Worm (Caenorhabditis elegans): ENCODE data around the gene K12H4.2.

K12H4.2 gene

ce11 chrIII:8050944-8051343 is 3.4 kb downstream of the K12H4.2 start, which contains the start of gene K12H4.7:
K12H4.7 (minus strand) TSS chrIII:8051081.
- peak; percentile 1 for TF ChIP-seq aha-1 (tag)
- peak; percentile 36 for TF ChIP-seq T20F7.1 (GFP tag; optimal IDR thresholded peaks at IDR 0.05)
- TF ChIP-seq ztf-7 (tag; optimal IDR thresholded peaks at IDR 0.05) = no peak
- TF ChIP-seq pqm-1 (tag; optimal IDR thresholded peaks at IDR 0.05) = peak; percentile 91
- no peak for TF ChIP-seq daf-8 (GFP tag; IDR thresholded peaks at IDR 0.05)
- TF ChIP-seq nhr-28 (tag; optimal IDR thresholded peaks at IDR 0.05) = peak; percentile 76
- no peak for TF ChIP-seq zip-2 (tag; optimal IDR thresholded peaks at IDR 0.05)
- TF ChIP-seq mes-2 (tag; optimal IDR thresholded peaks at IDR 0.05; ENCODE audit: poor library complexity, severe bottlenecking) = no peak

DNA sequence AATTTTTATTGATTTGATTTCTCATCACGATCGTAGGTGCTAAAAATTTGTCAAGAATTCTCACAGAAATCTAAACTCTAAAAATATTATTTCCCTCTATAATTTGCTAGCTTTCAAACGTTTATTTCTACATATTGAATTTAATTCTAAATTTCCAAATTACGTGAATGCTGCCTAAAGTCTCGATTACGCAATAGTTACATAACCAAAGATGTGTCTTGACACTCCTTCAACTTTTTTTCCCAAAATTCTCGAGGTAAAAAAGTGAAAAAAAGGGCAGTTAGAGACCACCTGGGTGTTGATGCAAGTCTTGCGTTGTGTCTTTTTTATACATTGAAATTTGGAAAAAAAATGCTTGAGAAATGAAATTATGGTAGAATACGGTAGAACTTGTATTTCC is 4.3 kb downstream of the K12H4.2 start:
- TF ChIP-seq dpl-1 (GFP tag; optimal IDR thresholded peaks at IDR 0.05) (no peak), mdt-29 (GFP tag; IDR thresholded peaks at IDR 0.05) (no peak), nhr-42 (GFP tag; IDR thresholded peaks at IDR 0.05) (no peak), dmd-9 (GFP tag; IDR thresholded peaks at IDR 0.05) (no peak), spr-3 (GFP tag; optimal IDR thresholded peaks at IDR 0.05) (no peak), php-3 (GFP tag; IDR thresholded peaks at IDR 0.05) (no peak), T20F7.1 (GFP tag; optimal IDR thresholded peaks at IDR 0.05) (no peak), ces-1 (GFP tag; optimal IDR thresholded peaks at IDR 0.05) (no peak), daf-19 (GFP tag; conservative IDR thresholded peaks at IDR 0.05) (no peak), hlh-30 (tag; optimal IDR thresholded peaks at IDR 0.05; ENCODE audit: insufficient read depth) (no peak), lin-29 (GFP tag; IDR thresholded peaks at IDR 0.05) (no peak), zip-2 (tag; optimal IDR thresholded peaks at IDR 0.05) (no peak), ctbp-1 (GFP tag; IDR thresholded peaks at IDR 0.05) (no peak), Y48G9A.11 (GFP tag; IDR thresholded peaks at IDR 0.05) (no peak)

DNA sequence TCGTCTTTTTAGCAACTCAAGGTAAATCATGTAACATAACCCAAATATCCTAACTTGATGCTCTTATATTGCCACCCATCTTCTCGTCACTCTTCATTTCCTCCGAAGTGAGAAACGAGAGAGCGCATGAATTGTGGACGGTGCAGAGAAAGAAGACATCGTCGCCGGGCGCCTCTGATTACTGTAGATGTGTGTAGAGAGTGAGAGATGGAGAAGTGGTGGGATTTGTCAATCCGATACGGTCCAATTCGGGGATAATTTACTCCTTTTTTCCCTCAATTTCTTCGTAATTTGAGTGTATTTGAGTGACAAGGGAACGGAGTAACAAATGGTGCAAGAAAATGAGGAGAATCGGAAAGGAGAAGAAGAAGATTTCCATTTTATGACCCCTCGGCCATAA is 13.6 kb downstream of the K12H4.2 start:
- TF ChIP-seq dve-1 (tag; optimal IDR thresholded peaks at IDR 0.05; ENCODE audit: insufficient read depth) (no peak), unc-62 (GFP tag; optimal IDR thresholded peaks at IDR 0.05 in 1 of 2) (peak in 1 of 2 experiments; percentile 96), unc-62 (tag; optimal IDR thresholded peaks at IDR 0.05) (no peak), hmg-1.1 (GFP tag; IDR thresholded peaks at IDR 0.05) (no peak)

DNA sequence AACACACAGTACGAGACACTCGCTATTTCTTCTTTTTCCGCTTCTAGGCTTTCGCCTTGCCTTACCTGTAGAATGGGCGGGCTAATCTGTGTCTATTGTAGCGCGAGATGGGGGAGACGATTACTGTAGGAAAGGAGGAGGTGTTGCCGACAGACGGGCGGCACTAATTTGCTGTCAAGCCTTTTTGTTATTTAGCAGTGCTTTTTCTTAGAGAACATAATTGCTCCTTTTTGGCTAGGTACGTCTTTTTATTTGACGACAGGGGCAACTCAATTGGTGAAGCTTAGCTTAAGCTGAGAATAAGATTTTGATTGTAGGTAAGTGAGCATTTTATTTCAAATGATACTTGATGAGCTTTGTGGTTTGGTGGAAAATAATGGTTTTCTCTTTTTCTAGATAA is 16.1 kb downstream of the K12H4.2 start:
- TF ChIP-seq unc-62 (GFP tag; optimal IDR thresholded peaks at IDR 0.05 in 1 of 2) (peak in 1 of 2 experiments; percentile 95), unc-62 (tag; optimal IDR thresholded peaks at IDR 0.05) (no peak), php-3 (GFP tag; IDR thresholded peaks at IDR 0.05) (no peak), nhr-102 (tag; optimal IDR thresholded peaks at IDR 0.05) (no peak), lsy-2 (tag; optimal IDR thresholded peaks at IDR 0.05) (no peak)

DNA sequence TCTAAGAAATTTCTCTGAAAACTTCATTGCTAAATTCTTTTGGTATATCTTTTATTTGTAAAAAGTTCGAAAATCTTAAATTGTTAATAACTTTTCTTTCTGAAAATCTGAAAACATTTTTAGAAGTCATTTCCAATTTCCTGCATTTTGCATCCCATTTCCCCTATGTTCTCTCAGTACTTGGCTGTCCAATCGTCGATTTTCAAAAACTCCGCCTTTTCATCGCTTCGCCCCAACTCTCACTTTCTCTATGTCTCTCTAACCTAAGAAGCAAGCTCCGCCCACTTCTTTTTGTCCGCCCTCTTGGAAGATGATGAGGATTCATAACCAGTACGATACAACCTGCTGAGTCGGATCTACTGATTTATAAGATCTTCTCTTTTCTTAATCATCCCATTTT is 17.6 kb downstream of the K12H4.2 start:
- TF ChIP-seq nhr-76 (tag; optimal IDR thresholded peaks at IDR 0.05) (no peak), ceh-32 (tag; optimal IDR thresholded peaks at IDR 0.05; ENCODE audit: poor library complexity) (no peak), F49E8.2 (tag; optimal IDR thresholded peaks at IDR 0.05; ENCODE audit: borderline replicate concordance) (no peak), gei-8 (GFP tag; optimal IDR thresholded peaks at IDR 0.05) (no peak), ztf-7 (tag; optimal IDR thresholded peaks at IDR 0.05) (no peak), nhr-11 (tag; optimal IDR thresholded peaks at IDR 0.05) (no peak), dmd-9 (GFP tag; IDR thresholded peaks at IDR 0.05) (no peak), F26F4.8 (GFP tag; conservative IDR thresholded peaks at IDR 0.05) (no peak)

ce11 chrIII:8066989-8067388 is 19.5 kb downstream of the K12H4.2 start, which contains the start of gene pros-1:
pros-1 (plus strand) TSS chrIII:8067289.
- TF ChIP-seq saeg-2 (GFP tag; IDR thresholded peaks at IDR 0.05) (no peak), ztf-11 (tag; optimal IDR thresholded peaks at IDR 0.05) (no peak), ztf-7 (tag; optimal IDR thresholded peaks at IDR 0.05) (no peak), tra-1 (GFP tag; IDR thresholded peaks at IDR 0.05) (no peak), nhr-11 (tag; optimal IDR thresholded peaks at IDR 0.05) (no peak), ZK546.5 (tag; optimal IDR thresholded peaks at IDR 0.05) (no peak), mxl-2 (GFP tag; conservative IDR thresholded peaks at IDR 0.05) (no peak), fos-1 (tag; optimal IDR thresholded peaks at IDR 0.05) (no peak), ceh-44 (GFP tag; IDR thresholded peaks at IDR 0.05) (no peak), hlh-11 (tag; optimal IDR thresholded peaks at IDR 0.05) (no peak), mdl-1 (tag; optimal IDR thresholded peaks at IDR 0.05) (no peak)

Data from whole organism, L4 larva.